Worm (Caenorhabditis elegans): ENCODE results near the gene ZK669.3.

DNA sequence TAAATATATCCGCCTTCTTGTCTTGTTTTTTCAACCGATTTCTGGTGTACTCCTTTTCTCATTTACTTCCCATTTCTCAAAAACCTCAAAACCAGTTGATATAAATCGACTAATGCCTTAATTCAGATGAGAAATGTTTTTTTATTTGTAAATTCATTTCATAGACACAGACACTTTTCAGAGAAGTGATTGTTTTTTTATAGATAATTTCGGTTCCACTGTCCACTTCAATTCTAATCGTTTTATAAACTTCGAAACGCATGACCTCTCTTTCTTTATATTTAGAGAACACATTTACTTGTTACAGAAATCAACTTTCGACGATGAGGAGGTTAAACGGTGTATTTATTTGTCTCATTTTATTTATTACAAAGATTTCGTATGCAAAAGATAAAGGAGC, at the start of gene ZK669.3:
- TF ChIP-seq him-1 (tag; optimal IDR thresholded peaks at IDR 0.05), result no peak
- no peak for TF ChIP-seq dao-5 (tag; optimal IDR thresholded peaks at IDR 0.05)
